Fruit fly (Drosophila melanogaster) whole organism, pupa: ENCODE data around the gene karr.
"Not testable (repeated sequence)": the region's sequence is repeated elsewhere in the genome, so short reads cannot be mapped to it uniquely, and the experiment has no call there.

Experiments used
- CG10348 ChIP-seq: fragments of 200-800 bp; sonication (Bioruptor generic); IDR thresholded peaks from 2 replicates; pipeline ENCODE4 v1.3.6; 2022; ENCODE audit warnings: missing biosample characterization, missing genetic modification characterization
- CG12605 ChIP-seq: fragments of 200-800 bp; sonication (Bioruptor generic); IDR thresholded peaks from 2 replicates; pipeline ENCODE4 v1.3.6; 2022; ENCODE audit warnings: missing biosample characterization, missing genetic modification characterization
- CG13204 ChIP-seq: fragments of 200-800 bp; sonication (Bioruptor generic); optimal IDR thresholded peaks from 2 replicates; lab custom pipeline; 2018; ENCODE audit warnings: missing biosample characterization, mild to moderate bottlenecking, missing genetic modification characterization, moderate library complexity
- CG14655 ChIP-seq: fragments of 200-800 bp; sonication (Bioruptor generic); optimal IDR thresholded peaks from 3 replicates; lab custom pipeline; 2017; ENCODE audit warnings: mild to moderate bottlenecking, missing biosample characterization, missing genetic modification reagents, missing genetic modification characterization
- CG15710 ChIP-seq: fragments of 200-800 bp; sonication (Bioruptor generic); optimal IDR thresholded peaks from 2 replicates; lab custom pipeline; 2018; ENCODE audit warnings: missing biosample characterization, mild to moderate bottlenecking, missing genetic modification characterization, moderate library complexity
- CG17806 ChIP-seq: fragments of 200-800 bp; sonication (Bioruptor generic); optimal IDR thresholded peaks from 2 replicates; lab custom pipeline; 2018; ENCODE audit warnings: missing biosample characterization, mild to moderate bottlenecking, missing genetic modification characterization, moderate library complexity
- CG32121 ChIP-seq: fragments of 200-800 bp; sonication (Bioruptor generic); IDR thresholded peaks from 2 replicates; pipeline ENCODE4 v1.3.6; 2022; ENCODE audit warnings: missing biosample characterization, missing genetic modification characterization
- CG34367 ChIP-seq: fragments of 200-800 bp; sonication (Bioruptor generic); optimal IDR thresholded peaks from 2 replicates; lab custom pipeline; 2018; ENCODE audit warnings: missing biosample characterization, mild to moderate bottlenecking, missing genetic modification characterization
- CG4496 ChIP-seq: fragments of 200-800 bp; sonication (Bioruptor generic); IDR thresholded peaks from 3 replicates; pipeline ENCODE4 v1.3.6; 2022; ENCODE audit warnings: missing biosample characterization, missing genetic modification characterization
- CG8159 ChIP-seq: fragments of 200-800 bp; sonication (Bioruptor generic); optimal IDR thresholded peaks from 3 replicates; lab custom pipeline; 2018; ENCODE audit warnings: missing biosample characterization, mild to moderate bottlenecking, missing genetic modification characterization, moderate library complexity
- CG8301 ChIP-seq: fragments of 200-800 bp; sonication (Bioruptor generic); optimal IDR thresholded peaks from 2 replicates; lab custom pipeline; 2018; ENCODE audit warnings: missing biosample characterization, mild to moderate bottlenecking, missing genetic modification characterization
- CG9948 ChIP-seq: fragments of 200-800 bp; sonication (Bioruptor generic); optimal IDR thresholded peaks from 2 replicates; lab custom pipeline; 2018; ENCODE audit warnings: missing biosample characterization, mild to moderate bottlenecking, missing genetic modification characterization, moderate library complexity
- D1 ChIP-seq: fragments of 200-800 bp; sonication (Bioruptor generic); optimal IDR thresholded peaks from 2 replicates; lab custom pipeline; 2018; ENCODE audit warnings: missing biosample characterization, mild to moderate bottlenecking, missing genetic modification characterization, moderate library complexity
- EcR ChIP-seq: fragments of 200-800 bp; sonication (Bioruptor generic); optimal IDR thresholded peaks from 3 replicates; lab custom pipeline; 2019; ENCODE audit warnings: missing biosample characterization, missing genetic modification characterization, mild to moderate bottlenecking, moderate library complexity, missing genetic modification reagents
- Ets98B ChIP-seq: fragments of 200-800 bp; sonication (Bioruptor generic); IDR thresholded peaks from 2 replicates; pipeline ENCODE4 v1.3.6; 2022; ENCODE audit warnings: missing biosample characterization, missing genetic modification characterization
- Pif1A ChIP-seq: fragments of 200-800 bp; sonication (Bioruptor generic); optimal IDR thresholded peaks from 3 replicates; lab custom pipeline; 2016; ENCODE audit warnings: missing biosample characterization, missing genetic modification characterization
- Pif1B ChIP-seq: fragments of 200-800 bp; sonication (Bioruptor generic); optimal IDR thresholded peaks from 3 replicates; lab custom pipeline; 2016; ENCODE audit warnings: missing biosample characterization, missing genetic modification characterization
- Snoo ChIP-seq: fragments of 200-800 bp; sonication (Bioruptor generic); optimal IDR thresholded peaks from 3 replicates; lab custom pipeline; 2017; ENCODE audit warnings: missing biosample characterization, mild to moderate bottlenecking, missing genetic modification characterization, inconsistent platforms
- fd96Ca ChIP-seq: fragments of 200-800 bp; sonication (Bioruptor generic); IDR thresholded peaks from 3 replicates; pipeline ENCODE4 v1.3.6; 2022; ENCODE audit warnings: missing biosample characterization, missing genetic modification characterization
- gl ChIP-seq: fragments of 200-800 bp; sonication (Bioruptor generic); optimal IDR thresholded peaks from 2 replicates; lab custom pipeline; 2018; ENCODE audit warnings: missing biosample characterization, mild to moderate bottlenecking, missing genetic modification characterization
- rn ChIP-seq: fragments of 200-800 bp; sonication (Bioruptor generic); IDR thresholded peaks from 2 replicates; pipeline ENCODE4 v1.3.6; 2022; ENCODE audit warnings: missing biosample characterization, missing genetic modification characterization

The karr gene

DNA sequence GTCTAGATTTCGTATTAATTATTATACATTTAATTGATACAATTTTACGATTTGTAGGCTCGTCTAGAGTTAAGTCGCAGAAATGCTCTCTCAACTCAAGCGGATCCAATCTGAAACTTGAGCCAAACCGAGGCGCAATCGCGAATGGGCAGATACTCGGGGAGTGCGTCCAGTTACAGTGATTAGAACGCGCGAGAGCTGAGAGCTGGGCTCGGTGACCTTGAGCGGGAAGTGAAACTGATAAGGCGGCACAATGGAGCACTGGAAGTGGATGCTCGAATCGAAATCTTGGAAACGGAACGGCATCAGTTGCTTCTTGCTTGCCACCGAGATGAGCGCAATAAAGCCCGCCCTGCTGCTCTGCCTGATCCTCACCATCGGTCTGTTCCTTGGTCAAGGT is 11.8 kb upstream of the karr start, which contains the start of gene CG34331:
Gene CG34331, plus strand, starts transcription at position 301 of the 400 bp plus-strand sequence.
- TF ChIP-seq fd96Ca (GFP tag; lab: Robert Waterston, UW) (no peak), Snoo (tag; lab: Kevin White, UChicago) (no peak), Ets98B (GFP tag; lab: Robert Waterston, UW) (no peak), CG8159 (tag; lab: Kevin White, UChicago) (no peak), rn (no peak)
- TF ChIP-seq, all 21 proteins: peak for 0

DNA sequence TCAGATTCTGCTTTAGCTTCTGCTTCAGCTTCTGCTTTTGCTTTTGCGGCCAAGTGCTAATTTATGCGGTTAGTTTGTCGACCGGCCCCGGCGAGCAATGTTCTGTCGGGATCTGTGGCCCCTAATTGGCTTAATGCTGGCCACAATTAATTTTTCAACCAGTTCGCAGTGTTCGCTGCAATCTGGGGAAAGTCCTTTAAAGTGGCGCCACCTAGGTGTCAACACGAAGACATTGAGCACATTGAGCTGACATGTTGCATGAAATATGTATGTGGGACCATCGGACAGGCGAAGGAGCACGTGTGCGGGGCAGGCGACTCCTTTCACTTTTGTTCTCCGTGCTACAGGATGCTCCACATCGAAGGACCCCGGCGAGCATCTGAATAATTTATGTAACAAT is 5.4 kb downstream of the karr start:
- TF ChIP-seq CG32121 (no peak), CG8159 (tag; lab: Kevin White, UChicago) (no peak), CG34367 (tag; lab: Kevin White, UChicago) (no peak), fd96Ca (GFP tag; lab: Robert Waterston, UW) (no peak), Pif1B (GFP tag; lab: Kevin White, UChicago) (no peak), CG10348 (no peak), Pif1A (GFP tag; lab: Kevin White, UChicago) (no peak), gl (no peak), EcR (GFP tag; lab: Kevin White, UChicago) (no peak), CG9948 (no peak), CG4496 (GFP tag; lab: Robert Waterston, UW) (no peak), CG17806 (no peak), CG14655 (no peak), CG12605 (GFP tag; lab: Robert Waterston, UW) (no peak)
- TF ChIP-seq, all 21 proteins: peak for 0

DNA sequence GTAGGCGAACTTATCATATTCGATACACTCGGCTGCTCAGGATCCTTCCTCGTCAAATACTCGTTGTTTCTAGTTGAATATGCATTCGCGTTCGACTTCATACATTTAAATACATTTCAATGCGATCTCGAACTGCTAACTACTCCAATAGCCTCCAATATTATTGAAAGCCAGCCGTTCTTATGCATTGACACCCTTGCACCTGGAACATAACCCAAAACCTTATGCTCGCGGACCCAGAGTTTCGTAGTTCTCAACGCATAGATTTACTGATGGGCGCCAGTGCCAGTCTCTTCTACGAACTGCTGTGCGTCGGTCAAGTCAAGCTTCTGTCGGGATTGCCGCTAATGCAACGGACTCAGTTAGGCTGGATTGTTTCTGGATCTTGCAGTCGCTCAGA is 14.0 kb downstream of the karr start, which contains the start of gene CG42581:
Gene CG42581, minus strand, starts transcription at position 101 of the 400 bp plus-strand sequence.
- TF ChIP-seq fd96Ca (GFP tag; lab: Robert Waterston, UW); Pif1A (GFP tag; lab: Kevin White, UChicago); Pif1B (GFP tag; lab: Kevin White, UChicago): not testable (repeated sequence)

DNA sequence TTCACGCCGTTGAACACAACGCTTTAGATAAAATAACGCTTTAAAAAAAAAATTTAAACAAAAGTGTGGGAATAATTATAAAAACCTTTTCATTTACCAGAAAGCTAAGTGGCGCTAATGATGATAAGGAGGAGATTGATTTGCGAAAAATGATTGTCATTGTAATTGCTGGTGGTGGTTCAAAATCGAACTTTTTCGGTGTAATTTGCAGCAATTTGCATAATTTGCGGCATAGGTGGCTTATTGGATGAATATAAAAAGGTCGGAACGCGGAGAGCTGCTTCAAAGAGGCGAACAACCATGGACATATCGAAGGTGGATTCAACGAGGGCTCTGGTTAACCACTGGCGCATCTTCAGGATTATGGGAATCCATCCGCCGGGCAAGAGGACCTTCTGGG is 16.3 kb downstream of the karr start, which contains the start of gene Or19b:
Gene Or19b, plus strand, starts transcription at position 301 of the 400 bp plus-strand sequence.
- TF ChIP-seq Pif1B (GFP tag; lab: Kevin White, UChicago); CG34367 (tag; lab: Kevin White, UChicago); CG10348: not testable (repeated sequence)

DNA sequence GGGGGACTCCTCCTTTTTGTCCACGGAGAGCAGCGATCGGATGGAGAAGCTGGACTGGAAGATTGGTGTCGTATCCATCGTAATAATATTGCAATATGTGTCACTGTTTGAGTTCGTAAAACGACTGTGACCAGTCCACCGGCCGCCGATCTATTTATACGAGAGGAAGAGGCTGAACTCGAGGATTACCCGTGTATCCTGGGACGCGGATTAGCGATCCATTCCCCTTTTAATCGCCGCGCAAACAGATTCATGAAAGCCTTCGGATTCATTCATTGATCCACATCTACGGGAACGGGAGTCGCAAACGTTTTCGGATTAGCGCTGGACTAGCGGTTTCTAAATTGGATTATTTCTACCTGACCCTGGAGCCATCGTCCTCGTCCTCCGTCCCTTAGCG is 18.1 kb downstream of the karr start, which contains the start of gene fd19B:
Gene fd19B, minus strand, starts transcription at position 101 of the 400 bp plus-strand sequence.
- TF ChIP-seq EcR (GFP tag; lab: Kevin White, UChicago), result no peak
- TF ChIP-seq CG8159 (tag; lab: Kevin White, UChicago), result no peak
- no peak for TF ChIP-seq CG4496 (GFP tag; lab: Robert Waterston, UW)

DNA sequence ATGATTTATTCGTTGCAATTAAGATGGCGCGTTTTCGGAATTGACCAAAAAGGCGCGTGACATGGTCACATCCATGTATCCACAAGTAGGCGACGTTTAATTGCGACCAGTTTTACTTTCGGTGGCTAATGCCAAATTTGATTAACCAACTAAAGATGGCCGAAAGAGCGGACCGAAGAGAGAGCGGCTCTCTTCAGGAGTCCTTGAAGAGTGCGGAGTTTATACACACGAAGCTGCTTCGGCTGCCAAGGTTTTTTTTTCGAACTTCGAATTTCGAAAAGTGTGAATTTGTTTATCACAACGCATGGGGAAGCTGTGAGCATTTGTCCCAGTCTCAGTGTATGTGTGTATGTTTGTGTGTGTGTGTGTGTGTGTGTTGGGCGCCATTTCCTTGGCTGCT is 26.6 kb downstream of the karr start:
- no peak for TF ChIP-seq Pif1A (GFP tag; lab: Kevin White, UChicago)
- no peak for TF ChIP-seq Pif1B (GFP tag; lab: Kevin White, UChicago)
- TF ChIP-seq rn, result no peak
- TF ChIP-seq D1 (tag; lab: Kevin White, UChicago), result no peak
- no peak for TF ChIP-seq CG10348
- TF ChIP-seq fd96Ca (GFP tag; lab: Robert Waterston, UW), result no peak
- TF ChIP-seq CG14655, result no peak
- no peak for TF ChIP-seq CG8301 (tag; lab: Kevin White, UChicago)
- TF ChIP-seq CG13204 (GFP tag; lab: Kevin White, UChicago), result no peak
- no peak for TF ChIP-seq Ets98B (GFP tag; lab: Robert Waterston, UW)
- no peak for TF ChIP-seq EcR (GFP tag; lab: Kevin White, UChicago)

DNA sequence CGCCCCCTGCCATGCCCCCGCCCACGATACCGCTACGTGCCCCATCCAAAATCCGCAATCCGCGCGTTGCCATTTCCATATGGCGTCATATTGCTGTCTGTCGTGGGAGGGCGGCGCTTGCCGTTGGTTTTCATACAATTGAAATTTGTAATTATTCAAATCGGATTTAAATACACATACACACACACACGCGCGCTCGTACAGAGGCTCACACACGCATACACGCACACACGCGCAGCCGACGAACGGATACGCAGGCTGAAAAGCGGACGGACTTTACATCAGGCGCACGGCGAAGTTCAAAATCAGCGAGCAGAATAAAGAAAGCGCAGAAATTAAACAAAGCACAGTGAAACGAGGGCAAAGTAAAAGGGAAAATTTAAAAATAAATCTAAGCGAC is 43.4 kb downstream of the karr start:
- TF ChIP-seq CG8301 (tag; lab: Kevin White, UChicago), result no peak
- no peak for TF ChIP-seq CG13204 (GFP tag; lab: Kevin White, UChicago)
- no peak for TF ChIP-seq CG4496 (GFP tag; lab: Robert Waterston, UW)
- no peak for TF ChIP-seq CG32121
- no peak for TF ChIP-seq CG10348
- TF ChIP-seq Snoo (tag; lab: Kevin White, UChicago), result no peak
- TF ChIP-seq CG9948, result no peak

DNA sequence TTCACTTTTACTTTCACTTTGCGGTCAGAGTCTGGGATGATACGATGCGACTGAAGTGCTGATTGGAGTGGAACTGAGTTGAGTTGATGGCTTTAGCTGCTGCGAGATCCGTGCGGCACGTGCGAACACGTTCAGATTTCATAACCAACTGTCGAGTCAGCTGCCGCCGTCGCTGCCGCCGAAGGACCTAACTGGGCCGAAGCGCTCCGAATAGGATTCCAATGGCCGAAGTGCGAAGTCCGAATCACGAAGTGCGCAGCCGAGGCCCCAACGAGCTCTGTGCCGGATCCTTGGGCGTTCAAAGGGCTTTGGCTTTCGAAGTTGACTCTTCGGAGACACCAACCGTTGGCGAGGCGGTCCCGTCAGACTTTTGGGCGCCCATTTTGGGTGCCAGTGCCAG is 47.8 kb downstream of the karr start, which contains the start of gene Dop2R:
Gene Dop2R, minus strand, starts transcription at position 131 of the 400 bp plus-strand sequence.
- TF ChIP-seq fd96Ca (GFP tag; lab: Robert Waterston, UW) (no peak), CG15710 (tag; lab: Kevin White, UChicago) (no peak), CG13204 (GFP tag; lab: Kevin White, UChicago) (no peak), CG12605 (GFP tag; lab: Robert Waterston, UW) (no peak), D1 (tag; lab: Kevin White, UChicago) (no peak), CG17806 (no peak), CG32121 (no peak), Ets98B (GFP tag; lab: Robert Waterston, UW) (no peak), Pif1B (GFP tag; lab: Kevin White, UChicago) (no peak), gl (no peak), CG34367 (tag; lab: Kevin White, UChicago) (no peak)
